Worm (Caenorhabditis elegans): ENCODE data around the gene C55B6.5.

C55B6.5 gene

ce11 chrX:7176817-7177216 lies 28.3 kb downstream of the C55B6.5 start:
- no peak; the same call in none of the 2 replicates for TF ChIP-seq dmd-6 (GFP tag; IDR thresholded peaks at IDR 0.05)
- TF ChIP-seq ceh-62 (tag; optimal IDR thresholded peaks at IDR 0.05): no peak
- TF ChIP-seq daf-16 (GFP tag; optimal IDR thresholded peaks at IDR 0.05): peak in 1 of 2 experiments; percentile 69
- TF ChIP-seq daf-16 (tag; optimal IDR thresholded peaks at IDR 0.05): peak; percentile 84
- no peak for TF ChIP-seq mxl-2 (GFP tag; conservative IDR thresholded peaks at IDR 0.05)
- no peak for TF ChIP-seq ceh-32 (tag; optimal IDR thresholded peaks at IDR 0.05; ENCODE audit: poor library complexity)
- 0 out of 2 replicates have a peak, but pooled peaks have one; percentile 67 for TF ChIP-seq tra-1 (GFP tag; IDR thresholded peaks at IDR 0.05)
- TF ChIP-seq madf-9 (GFP tag; conservative IDR thresholded peaks at IDR 0.05): no peak
- no peak for TF ChIP-seq nhr-10 (tag; optimal IDR thresholded peaks at IDR 0.05)
- TF ChIP-seq hif-1 (tag; optimal IDR thresholded peaks at IDR 0.05): no peak
- no peak for TF ChIP-seq fkh-10 (GFP tag; optimal IDR thresholded peaks at IDR 0.05)
- no peak for TF ChIP-seq nhr-6 (tag; optimal IDR thresholded peaks at IDR 0.05)
- no peak for TF ChIP-seq nhr-25 (tag; optimal IDR thresholded peaks at IDR 0.05; ENCODE audit: borderline replicate concordance, insufficient read depth)
- no peak for TF ChIP-seq mdt-29 (GFP tag; IDR thresholded peaks at IDR 0.05)
- TF ChIP-seq nhr-28 (tag; optimal IDR thresholded peaks at IDR 0.05): no peak
- TF ChIP-seq aha-1 (tag): peak; percentile 87
- no peak for TF ChIP-seq lin-39 (tag; optimal IDR thresholded peaks at IDR 0.05)
- no peak for TF ChIP-seq duxl-1 (tag; optimal IDR thresholded peaks at IDR 0.05; ENCODE audit: poor library complexity)
- TF ChIP-seq F44E2.7 (GFP tag; IDR thresholded peaks at IDR 0.05): no peak
- no peak for TF ChIP-seq unc-130 (GFP tag; optimal IDR thresholded peaks at IDR 0.05)
- TF ChIP-seq R02D3.7 (tag; optimal IDR thresholded peaks at IDR 0.05): no peak
- TF ChIP-seq ceh-82 (tag; optimal IDR thresholded peaks at IDR 0.05): no peak
- TF ChIP-seq spr-1 (tag; optimal IDR thresholded peaks at IDR 0.05): no peak
- TF ChIP-seq zag-1 (tag; optimal IDR thresholded peaks at IDR 0.05): no peak
- TF ChIP-seq lsy-2 (tag; optimal IDR thresholded peaks at IDR 0.05): no peak
- no peak for TF ChIP-seq rbr-2 (tag; optimal IDR thresholded peaks at IDR 0.05)
- TF ChIP-seq lin-13 (GFP tag; optimal IDR thresholded peaks at IDR 0.05): no peak
- no peak for TF ChIP-seq spr-3 (GFP tag; optimal IDR thresholded peaks at IDR 0.05)
- no peak for TF ChIP-seq F10B5.3 (tag; optimal IDR thresholded peaks at IDR 0.05)
- no peak for TF ChIP-seq mdl-1 (tag; optimal IDR thresholded peaks at IDR 0.05)
- no peak for TF ChIP-seq cey-2 (tag; optimal IDR thresholded peaks at IDR 0.05; ENCODE audit: borderline replicate concordance, insufficient read depth)
- no peak for TF ChIP-seq dpl-1 (GFP tag; optimal IDR thresholded peaks at IDR 0.05)
- no peak for TF ChIP-seq ctbp-1 (GFP tag; IDR thresholded peaks at IDR 0.05)
- TF ChIP-seq mes-2 (tag; optimal IDR thresholded peaks at IDR 0.05; ENCODE audit: poor library complexity, severe bottlenecking): peak; percentile 60
- peak; percentile 15 for TF ChIP-seq hlh-30 (tag; optimal IDR thresholded peaks at IDR 0.05; ENCODE audit: insufficient read depth)
- no peak for TF ChIP-seq D1046.2 (GFP tag; IDR thresholded peaks at IDR 0.05)
- TF ChIP-seq unc-62 (GFP tag; optimal IDR thresholded peaks at IDR 0.05 in 1 of 2): no peak
- TF ChIP-seq unc-62 (tag; optimal IDR thresholded peaks at IDR 0.05): no peak
- TF ChIP-seq ZK546.5 (tag; optimal IDR thresholded peaks at IDR 0.05): no peak
- TF ChIP-seq dmd-8 (GFP tag; IDR thresholded peaks at IDR 0.05): no peak
- TF ChIP-seq daf-19 (GFP tag; conservative IDR thresholded peaks at IDR 0.05): no peak
- peak; percentile 51; the same call in 1 of the 2 replicates for TF ChIP-seq pha-4 (GFP tag; IDR thresholded peaks at IDR 0.05)
- no peak for TF ChIP-seq pha-4 (tag; optimal IDR thresholded peaks at IDR 0.05)
- no peak for TF ChIP-seq zip-2 (tag; optimal IDR thresholded peaks at IDR 0.05)
- TF ChIP-seq mxl-3 (GFP tag; optimal IDR thresholded peaks at IDR 0.05): no peak
- no peak for TF ChIP-seq ceh-44 (GFP tag; IDR thresholded peaks at IDR 0.05)
- no peak for TF ChIP-seq php-3 (GFP tag; IDR thresholded peaks at IDR 0.05)
- no peak for TF ChIP-seq nhr-11 (tag; optimal IDR thresholded peaks at IDR 0.05)
- TF ChIP-seq lir-3 (tag; optimal IDR thresholded peaks at IDR 0.05): no peak
- TF ChIP-seq set-16 (GFP tag; IDR thresholded peaks at IDR 0.05): no peak
- TF ChIP-seq nhr-41 (GFP tag; IDR thresholded peaks at IDR 0.05): no peak
- TF ChIP-seq tag-97 (GFP tag; IDR thresholded peaks at IDR 0.05): no peak
